Worm (Caenorhabditis elegans): ENCODE data around the gene cutl-5.

The cutl-5 gene

ce11 chrII:7115638-7116037 is at the start of gene cutl-5:
Gene cutl-5 (minus strand): TSS chrII:7115906.
- TF ChIP-seq W03F9.2 (tag; optimal IDR thresholded peaks at IDR 0.05), result no peak
- TF ChIP-seq dao-5 (tag; optimal IDR thresholded peaks at IDR 0.05), result no peak
- TF ChIP-seq him-1 (tag; optimal IDR thresholded peaks at IDR 0.05), result no peak

ce11 chrII:7161512-7161911 is 45.8 kb upstream of the cutl-5 start, which contains the start of gene C27H5.12:
Gene C27H5.12 (minus strand): TSS chrII:7161612.
- TF ChIP-seq him-1 (tag; optimal IDR thresholded peaks at IDR 0.05) (no peak), W03F9.2 (tag; optimal IDR thresholded peaks at IDR 0.05) (no peak), dao-5 (tag; optimal IDR thresholded peaks at IDR 0.05) (no peak)

ce11 chrII:7157415-7157814 is 41.7 kb upstream of the cutl-5 start:
- TF ChIP-seq him-1 (tag; optimal IDR thresholded peaks at IDR 0.05) (no peak), W03F9.2 (tag; optimal IDR thresholded peaks at IDR 0.05) (no peak), dao-5 (tag; optimal IDR thresholded peaks at IDR 0.05) (no peak)

DNA sequence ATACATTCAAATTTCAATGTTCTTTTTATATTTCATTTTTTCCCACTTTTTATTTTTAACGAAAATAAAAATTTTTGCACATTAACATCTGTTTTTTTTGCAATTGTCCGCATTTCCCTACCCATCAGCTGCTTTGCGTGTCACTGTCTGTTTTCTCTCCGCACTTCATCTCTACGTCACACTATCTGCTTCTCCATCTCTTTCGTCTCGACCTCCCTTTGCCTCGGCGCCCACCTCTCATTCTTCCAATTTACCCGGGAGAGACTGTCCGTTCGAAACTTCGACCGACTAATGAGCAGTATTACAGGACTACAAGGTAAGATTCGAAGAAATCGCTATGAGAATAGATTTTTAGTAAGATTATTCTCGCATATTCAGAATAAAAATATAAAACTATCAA is 39.7 kb upstream of the cutl-5 start, which contains the start of gene C27H5.2:
TSS of gene C27H5.2 (plus strand) at position 190 of the 400 bp plus-strand sequence.
- TF ChIP-seq dao-5 (tag; optimal IDR thresholded peaks at IDR 0.05), result no peak
- TF ChIP-seq W03F9.2 (tag; optimal IDR thresholded peaks at IDR 0.05), result no peak
- TF ChIP-seq him-1 (tag; optimal IDR thresholded peaks at IDR 0.05), result no peak

DNA sequence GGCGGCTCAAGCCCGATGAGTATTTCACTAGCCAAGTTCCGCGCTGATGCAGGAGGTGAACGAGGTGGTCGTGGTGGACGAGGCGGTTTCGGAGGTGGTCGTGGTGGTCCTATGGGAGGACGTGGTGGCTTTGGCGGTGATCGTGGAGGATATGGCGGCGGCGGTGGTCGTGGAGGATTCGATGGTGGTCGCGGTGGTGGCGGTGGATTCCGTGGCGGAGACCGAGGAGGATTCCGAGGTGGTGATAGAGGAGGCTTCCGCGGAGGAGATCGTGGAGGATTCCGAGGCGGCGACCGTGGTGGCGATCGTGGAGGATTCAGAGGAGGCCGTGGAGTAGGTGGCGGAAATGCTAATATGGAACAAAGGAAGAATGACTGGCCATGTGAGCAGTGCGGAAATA is 39.0 kb upstream of the cutl-5 start:
- TF ChIP-seq W03F9.2 (tag; optimal IDR thresholded peaks at IDR 0.05) (no peak), dao-5 (tag; optimal IDR thresholded peaks at IDR 0.05) (no peak), him-1 (tag; optimal IDR thresholded peaks at IDR 0.05) (no peak)

ce11 chrII:7151969-7152631 is 36.4 kb upstream of the cutl-5 start, which contains the start of gene fust-1:
Gene fust-1 (plus strand): TSS chrII:7152581.
- TF ChIP-seq W03F9.2 (tag; optimal IDR thresholded peaks at IDR 0.05), result peak; percentile 97
- peak; percentile 86 for TF ChIP-seq him-1 (tag; optimal IDR thresholded peaks at IDR 0.05)
- TF ChIP-seq dao-5 (tag; optimal IDR thresholded peaks at IDR 0.05), result no peak

DNA sequence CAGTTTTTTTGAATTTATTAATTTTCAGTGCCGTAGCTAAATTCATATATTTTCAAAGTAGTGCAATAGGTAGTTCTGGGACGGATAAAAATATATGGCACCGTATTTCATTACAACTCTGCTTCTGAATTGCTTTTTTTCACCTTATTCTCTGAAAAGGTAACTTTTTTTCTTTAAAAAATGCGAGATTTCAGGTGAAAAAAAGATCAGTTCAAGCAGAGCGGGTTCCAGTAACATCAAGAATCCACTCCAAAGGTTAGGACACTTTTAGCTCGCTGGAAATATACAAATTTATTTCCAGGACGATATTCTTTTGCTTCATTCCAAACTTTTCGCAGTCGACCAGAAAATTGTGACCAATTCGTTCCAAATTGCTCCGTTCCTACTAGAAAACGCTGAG is 32.4 kb upstream of the cutl-5 start, which contains the start of gene T07F8.1:
TSS of gene T07F8.1 (plus strand) at position 301 of the 400 bp plus-strand sequence.
- TF ChIP-seq him-1 (tag; optimal IDR thresholded peaks at IDR 0.05), result no peak
- no peak for TF ChIP-seq W03F9.2 (tag; optimal IDR thresholded peaks at IDR 0.05)
- no peak for TF ChIP-seq dao-5 (tag; optimal IDR thresholded peaks at IDR 0.05)

DNA sequence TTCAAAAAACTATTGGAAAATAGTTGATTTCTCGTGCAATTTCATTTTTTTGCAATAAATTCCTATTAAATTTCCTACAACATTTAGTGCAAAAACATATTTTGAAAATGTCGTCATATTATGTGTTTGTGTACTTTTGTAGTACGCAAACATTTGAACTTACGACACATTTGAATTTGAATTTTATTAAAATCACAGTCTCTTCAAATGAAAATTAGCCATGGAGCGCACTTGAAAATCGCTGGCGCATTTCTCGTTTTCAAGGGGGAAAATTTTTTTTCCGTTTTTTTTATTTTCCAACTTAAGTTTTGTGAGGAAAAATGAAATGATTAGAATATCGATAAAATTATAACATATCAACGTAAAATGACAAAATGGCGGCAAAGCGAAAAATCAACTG is 31.8 kb upstream of the cutl-5 start:
- TF ChIP-seq W03F9.2 (tag; optimal IDR thresholded peaks at IDR 0.05) (peak; percentile 56), dao-5 (tag; optimal IDR thresholded peaks at IDR 0.05) (no peak)

ce11 chrII:7146240-7146639 is 30.5 kb upstream of the cutl-5 start:
- TF ChIP-seq him-1 (tag; optimal IDR thresholded peaks at IDR 0.05) (no peak), W03F9.2 (tag; optimal IDR thresholded peaks at IDR 0.05) (no peak), dao-5 (tag; optimal IDR thresholded peaks at IDR 0.05) (no peak)

ce11 chrII:7144307-7144706 is 28.6 kb upstream of the cutl-5 start, which contains the start of gene npr-31:
Gene npr-31 (plus strand): TSS chrII:7144607.
- TF ChIP-seq him-1 (tag; optimal IDR thresholded peaks at IDR 0.05) (no peak), dao-5 (tag; optimal IDR thresholded peaks at IDR 0.05) (no peak), W03F9.2 (tag; optimal IDR thresholded peaks at IDR 0.05) (no peak)

DNA sequence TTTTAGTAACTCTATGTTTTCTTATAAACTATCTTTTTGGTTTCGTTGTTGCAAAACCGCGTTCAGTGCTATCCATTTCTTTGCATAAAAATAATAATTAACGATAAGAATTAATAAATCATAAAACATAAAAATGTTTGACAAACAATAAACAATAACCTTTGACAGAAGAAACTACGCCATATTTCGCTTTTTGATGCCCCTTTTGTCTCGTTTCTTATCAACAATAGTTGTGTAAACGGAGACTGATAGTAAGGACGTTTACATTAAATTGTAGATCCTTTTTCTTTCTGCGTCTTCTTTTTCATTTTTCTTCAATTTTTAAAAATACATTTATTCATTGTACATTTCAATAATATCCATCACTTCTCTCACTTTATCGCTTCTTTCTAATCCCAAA is 23.4 kb upstream of the cutl-5 start:
- TF ChIP-seq dao-5 (tag; optimal IDR thresholded peaks at IDR 0.05), result no peak
- no peak for TF ChIP-seq him-1 (tag; optimal IDR thresholded peaks at IDR 0.05)
- no peak for TF ChIP-seq W03F9.2 (tag; optimal IDR thresholded peaks at IDR 0.05)

ce11 chrII:7131871-7132693 is 16.4 kb upstream of the cutl-5 start, which contains the start of the genes T07F8.4 and gld-3:
Gene T07F8.4 (minus strand): TSS chrII:7132032.
Gene gld-3 (plus strand): TSS chrII:7132643.
- peak; percentile 47 for TF ChIP-seq W03F9.2 (tag; optimal IDR thresholded peaks at IDR 0.05)
- no peak for TF ChIP-seq him-1 (tag; optimal IDR thresholded peaks at IDR 0.05)

DNA sequence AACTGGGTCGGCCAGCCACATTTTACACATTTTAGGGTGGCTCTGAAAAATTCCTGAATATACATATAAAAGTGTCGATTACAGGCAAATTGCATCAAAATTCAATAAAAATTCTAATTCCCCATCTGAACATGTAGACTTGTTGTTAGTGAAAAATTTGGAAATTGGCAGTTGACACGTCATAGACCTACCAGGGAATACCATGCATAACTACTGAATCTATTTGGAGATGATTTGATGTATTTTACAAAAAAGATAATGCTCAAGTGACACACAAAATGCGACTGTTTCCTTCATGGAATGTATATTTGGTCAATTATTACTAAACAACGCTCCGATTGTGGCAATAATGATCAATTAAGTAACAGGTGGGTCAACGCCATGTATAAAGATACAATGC is 10.8 kb upstream of the cutl-5 start, which contains the start of gene F10E7.1:
TSS of gene F10E7.1 (plus strand) at position 301 of the 400 bp plus-strand sequence.
- TF ChIP-seq dao-5 (tag; optimal IDR thresholded peaks at IDR 0.05) (no peak), W03F9.2 (tag; optimal IDR thresholded peaks at IDR 0.05) (no peak), him-1 (tag; optimal IDR thresholded peaks at IDR 0.05) (no peak)

Measured in whole organism, L4/young adult.